Fruit fly (Drosophila melanogaster): ENCODE measurements around the gene Traf4.

The Traf4 gene

dm6 chr2L:4348545-4348944 is 13.2 kb upstream of the Traf4 start:
- TF ChIP-seq cic (GFP tag; optimal IDR thresholded peaks at IDR 0.05) (no peak), CG1620 (GFP tag; optimal IDR thresholded peaks at IDR 0.05) (no peak), CG12768 (GFP tag; optimal IDR thresholded peaks at IDR 0.05) (no peak), CG7045 (GFP tag; optimal IDR thresholded peaks at IDR 0.05) (no peak), CG14711 (tag; optimal IDR thresholded peaks at IDR 0.05) (no peak), Hr96 (GFP tag; optimal IDR thresholded peaks at IDR 0.05) (no peak), CG5204 (GFP tag; optimal IDR thresholded peaks at IDR 0.05) (no peak), bab1 (GFP tag; optimal IDR thresholded peaks at IDR 0.05) (no peak), tj (GFP tag; optimal IDR thresholded peaks at IDR 0.05) (no peak), CG7101 (tag; optimal IDR thresholded peaks at IDR 0.05) (no peak), CG33017 (tag; optimal IDR thresholded peaks at IDR 0.05) (no peak), ovo (GFP tag; optimal IDR thresholded peaks at IDR 0.05) (no peak), Crg-1 (GFP tag; optimal IDR thresholded peaks at IDR 0.05) (no peak), pad (GFP tag; optimal IDR thresholded peaks at IDR 0.05) (no peak), kay (GFP tag; ENCODE audit: borderline replicate concordance) (no peak), cnc (optimal IDR thresholded peaks at IDR 0.05) (no peak), Clk (GFP tag; optimal IDR thresholded peaks at IDR 0.05) (no peak), toe (GFP tag; optimal IDR thresholded peaks at IDR 0.05) (no peak), Mnt (GFP tag; optimal IDR thresholded peaks at IDR 0.05) (no peak)

- TF ChIP-seq Hr96 (GFP tag; optimal IDR thresholded peaks at IDR 0.05) (no peak), CG11617 (GFP tag; optimal IDR thresholded peaks at IDR 0.05) (no peak)
Measured at dm6 chr2L:4349677-4350076, 12.0 kb upstream of the Traf4 start.

DNA sequence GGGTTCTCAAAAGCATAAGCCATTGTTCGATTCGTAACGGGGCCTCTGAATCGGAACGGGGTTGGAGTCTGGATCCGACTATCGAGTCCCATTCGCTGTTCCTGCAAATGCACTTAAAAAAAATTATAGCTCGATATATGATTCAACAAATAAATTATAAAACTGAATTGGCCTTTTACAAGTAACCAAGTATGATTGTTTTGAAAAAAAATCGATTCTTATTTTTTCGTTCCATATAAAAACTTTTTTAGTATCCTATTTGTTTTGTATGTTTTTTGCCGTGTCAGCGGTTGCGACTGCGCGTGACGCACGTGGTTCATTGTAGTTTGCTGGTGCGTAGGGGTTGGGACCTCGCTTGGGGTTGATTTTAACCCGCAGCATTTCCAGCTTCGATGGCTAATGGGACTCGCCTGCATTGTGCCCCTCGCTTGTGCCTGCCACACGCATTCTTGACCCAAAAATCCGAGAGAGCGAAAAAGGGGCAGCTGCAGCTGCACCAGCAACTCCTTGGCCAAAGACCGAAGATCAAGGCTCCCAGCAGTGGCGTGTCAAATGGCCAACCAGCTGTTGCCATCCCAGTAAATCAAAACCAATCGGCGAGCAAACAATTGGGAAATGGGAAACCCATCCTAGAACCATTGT is 10.9 kb upstream of the Traf4 start:
- TF ChIP-seq tj (GFP tag; optimal IDR thresholded peaks at IDR 0.05) (no peak), CG7045 (GFP tag; optimal IDR thresholded peaks at IDR 0.05) (no peak)

DNA sequence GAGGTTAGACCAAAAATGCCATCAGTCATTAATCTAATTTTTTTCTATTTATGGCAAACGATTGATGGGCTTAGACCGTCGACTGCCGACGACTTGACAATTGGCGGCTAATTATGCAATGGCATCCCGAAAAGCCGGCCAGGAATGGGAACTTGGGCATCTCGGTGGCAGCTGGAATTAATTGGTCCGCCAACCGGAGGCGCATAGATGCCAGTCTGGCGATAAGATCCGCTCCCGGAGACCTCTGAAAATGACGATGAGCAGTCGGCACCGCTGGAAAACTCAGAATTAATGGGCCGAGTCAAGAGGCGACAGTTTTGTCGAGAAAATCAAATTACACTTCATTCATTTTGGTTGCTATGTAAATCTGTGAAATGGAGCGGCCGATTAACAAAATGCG is 9.1 kb upstream of the Traf4 start, which contains the start of gene CG15429:
Gene CG15429, plus strand, starts transcription at position 301 of the 400 bp plus-strand sequence.
- TF ChIP-seq cnc (optimal IDR thresholded peaks at IDR 0.05), result no peak
- no peak for TF ChIP-seq Hr96 (GFP tag; optimal IDR thresholded peaks at IDR 0.05)
- TF ChIP-seq tj (GFP tag; optimal IDR thresholded peaks at IDR 0.05), result no peak
- no peak for TF ChIP-seq CG11617 (GFP tag; optimal IDR thresholded peaks at IDR 0.05)
- no peak for TF ChIP-seq Mnt (GFP tag; optimal IDR thresholded peaks at IDR 0.05)
- TF ChIP-seq toe (GFP tag; optimal IDR thresholded peaks at IDR 0.05), result no peak
- TF ChIP-seq CG14711 (tag; optimal IDR thresholded peaks at IDR 0.05), result no peak
- no peak for TF ChIP-seq CG7045 (GFP tag; optimal IDR thresholded peaks at IDR 0.05)
- no peak for TF ChIP-seq cic (GFP tag; optimal IDR thresholded peaks at IDR 0.05)
- TF ChIP-seq CG1620 (GFP tag; optimal IDR thresholded peaks at IDR 0.05), result no peak
- TF ChIP-seq CG5204 (GFP tag; optimal IDR thresholded peaks at IDR 0.05), result no peak
- no peak for TF ChIP-seq Crg-1 (GFP tag; optimal IDR thresholded peaks at IDR 0.05)
- TF ChIP-seq pad (GFP tag; optimal IDR thresholded peaks at IDR 0.05), result no peak
- no peak for TF ChIP-seq CG33017 (tag; optimal IDR thresholded peaks at IDR 0.05)
- TF ChIP-seq kay (GFP tag; ENCODE audit: borderline replicate concordance), result no peak
- TF ChIP-seq CG7101 (tag; optimal IDR thresholded peaks at IDR 0.05), result no peak
- no peak for TF ChIP-seq bab1 (GFP tag; optimal IDR thresholded peaks at IDR 0.05)
- no peak for TF ChIP-seq ovo (GFP tag; optimal IDR thresholded peaks at IDR 0.05)

DNA sequence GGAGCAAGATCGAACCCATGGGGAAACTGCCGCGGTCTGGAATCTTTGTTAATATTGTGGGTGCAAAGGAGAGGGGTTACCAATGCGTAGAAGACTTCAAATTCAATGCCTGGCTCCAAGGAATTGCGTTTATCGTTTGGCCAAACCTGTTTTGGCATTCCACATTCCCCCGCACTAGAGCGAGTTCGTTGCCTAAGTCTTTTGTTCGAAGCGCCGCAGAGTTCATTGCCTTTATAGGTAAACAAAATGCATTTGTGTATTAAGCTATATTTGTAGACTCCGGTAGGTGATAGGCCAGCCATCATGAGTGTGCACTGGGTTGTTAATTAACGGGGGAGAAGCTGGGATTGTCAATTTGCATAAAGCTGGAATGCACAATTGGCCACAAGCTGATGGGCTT is 6.7 kb upstream of the Traf4 start:
- TF ChIP-seq Hr96 (GFP tag; optimal IDR thresholded peaks at IDR 0.05) (no peak), kay (GFP tag; ENCODE audit: borderline replicate concordance) (peak; percentile 33)

DNA sequence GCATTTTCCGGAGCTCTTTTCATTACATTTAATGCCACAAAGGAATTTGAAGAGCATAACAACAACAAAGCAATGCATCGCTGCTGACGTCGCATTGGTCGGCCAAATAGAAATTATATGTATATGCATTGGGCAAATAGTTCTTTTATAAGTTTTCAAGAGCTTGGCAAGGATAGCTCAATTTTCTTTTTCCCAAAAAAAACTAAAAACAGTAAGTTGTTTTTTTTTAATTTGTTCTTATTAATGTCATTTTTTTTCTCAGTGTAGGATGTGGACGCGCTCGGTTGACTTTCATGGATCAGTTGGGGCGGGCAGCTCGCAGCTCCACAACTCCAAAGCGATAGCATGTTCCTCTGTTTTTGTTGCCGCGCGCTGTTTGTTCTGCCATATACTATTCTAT is 2.6 kb upstream of the Traf4 start:
- TF ChIP-seq CG33017 (tag; optimal IDR thresholded peaks at IDR 0.05) (no peak), kay (GFP tag; ENCODE audit: borderline replicate concordance) (no peak), bab1 (GFP tag; optimal IDR thresholded peaks at IDR 0.05) (no peak), CG11617 (GFP tag; optimal IDR thresholded peaks at IDR 0.05) (no peak), CG1620 (GFP tag; optimal IDR thresholded peaks at IDR 0.05) (no peak), Hr96 (GFP tag; optimal IDR thresholded peaks at IDR 0.05) (no peak), CG14711 (tag; optimal IDR thresholded peaks at IDR 0.05) (no peak), CG7045 (GFP tag; optimal IDR thresholded peaks at IDR 0.05) (no peak), CG12768 (GFP tag; optimal IDR thresholded peaks at IDR 0.05) (no peak), ovo (GFP tag; optimal IDR thresholded peaks at IDR 0.05) (no peak), toe (GFP tag; optimal IDR thresholded peaks at IDR 0.05) (no peak), cnc (optimal IDR thresholded peaks at IDR 0.05) (no peak), cic (GFP tag; optimal IDR thresholded peaks at IDR 0.05) (no peak), Crg-1 (GFP tag; optimal IDR thresholded peaks at IDR 0.05) (no peak)

DNA sequence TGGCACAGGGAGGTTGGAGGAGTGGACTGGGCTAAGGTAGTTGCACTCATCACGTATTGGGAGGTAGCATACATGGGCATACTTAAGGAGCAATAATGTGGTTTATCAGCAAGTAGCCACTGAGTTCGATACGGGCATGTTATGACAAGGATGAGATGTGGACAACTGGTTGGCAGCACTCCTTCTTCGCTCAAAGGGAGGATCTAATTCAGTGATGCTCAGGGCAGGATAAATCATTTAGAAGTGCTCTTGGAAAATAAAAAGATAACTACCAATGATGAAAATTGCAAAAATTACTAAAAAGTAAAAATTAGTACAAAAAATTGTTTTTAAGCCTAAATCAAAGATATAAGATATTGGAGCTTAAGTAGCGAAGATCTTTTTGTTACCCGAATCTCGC is 843 bp upstream of the Traf4 start:
- no peak for TF ChIP-seq CG5204 (GFP tag; optimal IDR thresholded peaks at IDR 0.05)
- no peak for TF ChIP-seq Hr96 (GFP tag; optimal IDR thresholded peaks at IDR 0.05)
- no peak for TF ChIP-seq CG12768 (GFP tag; optimal IDR thresholded peaks at IDR 0.05)
- TF ChIP-seq bab1 (GFP tag; optimal IDR thresholded peaks at IDR 0.05), result no peak
- no peak for TF ChIP-seq cic (GFP tag; optimal IDR thresholded peaks at IDR 0.05)
- no peak for TF ChIP-seq Mnt (GFP tag; optimal IDR thresholded peaks at IDR 0.05)
- TF ChIP-seq CG7045 (GFP tag; optimal IDR thresholded peaks at IDR 0.05), result no peak
- TF ChIP-seq CG1620 (GFP tag; optimal IDR thresholded peaks at IDR 0.05), result no peak
- TF ChIP-seq CG14711 (tag; optimal IDR thresholded peaks at IDR 0.05), result no peak
- TF ChIP-seq cnc (optimal IDR thresholded peaks at IDR 0.05), result no peak
- no peak for TF ChIP-seq Crg-1 (GFP tag; optimal IDR thresholded peaks at IDR 0.05)
- TF ChIP-seq CG11617 (GFP tag; optimal IDR thresholded peaks at IDR 0.05), result no peak
- TF ChIP-seq pad (GFP tag; optimal IDR thresholded peaks at IDR 0.05), result no peak
- TF ChIP-seq Clk (GFP tag; optimal IDR thresholded peaks at IDR 0.05), result no peak
- no peak for TF ChIP-seq ovo (GFP tag; optimal IDR thresholded peaks at IDR 0.05)
- no peak for TF ChIP-seq CG7101 (tag; optimal IDR thresholded peaks at IDR 0.05)
- no peak for TF ChIP-seq tj (GFP tag; optimal IDR thresholded peaks at IDR 0.05)
- no peak for TF ChIP-seq CG33017 (tag; optimal IDR thresholded peaks at IDR 0.05)

All from whole organism, adult.